Comparison of ENCODE assay signal across 3 fruit fly cellular contexts in genomic region chr2L:7941954-7942353, dm6.
TF ChIP-seq lines count a peak whose summit lies in the region.

No protein-coding gene starts in this region.

- no peak for TF ChIP-seq CTCF in whole organism, embryonic (GFP tag; optimal IDR thresholded peaks at IDR 0.05; lab: Kevin White, UChicago)

TF ChIP-seq in whole organism, embryonic, 481 proteins besides CTCF, POLR2A, EP300 and RAD21:
- no peak for TF ChIP-seq onecut (GFP tag; IDR thresholded peaks at IDR 0.05; lab: Robert Waterston, UW)
- TF ChIP-seq lab (GFP tag; optimal IDR thresholded peaks at IDR 0.05; lab: Kevin White, UChicago): peak; percentile 47
- TF ChIP-seq bbx (GFP tag; IDR thresholded peaks at IDR 0.05; lab: Robert Waterston, UW; ENCODE audit: partially characterized antibody): no peak
- peak; percentile 61 for TF ChIP-seq Ets65A (GFP tag; lab: Kevin White, UChicago)
- 0 out of 2 replicates have a peak, but pooled peaks have one; percentile 16 for TF ChIP-seq CG14014 (GFP tag; IDR thresholded peaks at IDR 0.05; lab: Robert Waterston, UW)
- TF ChIP-seq CG16779 (GFP tag; IDR thresholded peaks at IDR 0.05; lab: Robert Waterston, UW): peak; percentile 15; the same call in 1 of the 2 replicates
- TF ChIP-seq CG10321 (GFP tag; IDR thresholded peaks at IDR 0.05; lab: Robert Waterston, UW): 0 out of 2 replicates have a peak, but pooled peaks have one; percentile 30
- TF ChIP-seq CG18599 (GFP tag; optimal IDR thresholded peaks at IDR 0.05; lab: Kevin White, UChicago): peak; percentile 13
- TF ChIP-seq Dbx (GFP tag; IDR thresholded peaks at IDR 0.05; lab: Robert Waterston, UW): 0 out of 3 replicates have a peak, but pooled peaks have one; percentile 31
- TF ChIP-seq CG11247 (GFP tag; IDR thresholded peaks at IDR 0.05; lab: Robert Waterston, UW): peak; percentile 9; the same call in 1 of the 2 replicates
- 0 out of 2 replicates have a peak, but pooled peaks have one; percentile 12 for TF ChIP-seq seq (GFP tag; IDR thresholded peaks at IDR 0.05; lab: Robert Waterston, UW)
- peak; percentile 27 for TF ChIP-seq CG15514 (GFP tag; optimal IDR thresholded peaks at IDR 0.05; lab: Kevin White, UChicago)
- TF ChIP-seq pan (optimal IDR thresholded peaks at IDR 0.05; lab: Kevin White, UChicago): no peak
- TF ChIP-seq pan (GFP tag; optimal IDR thresholded peaks at IDR 0.05 in 1 of 2, IDR thresholded peaks at IDR 0.05 in 1 of 2): peak in 1 of 2 experiments; percentile 6
- peak; percentile 10 for TF ChIP-seq cwo (GFP tag; optimal IDR thresholded peaks at IDR 0.05; lab: Kevin White, UChicago)
- peak; percentile 22; the same call in 1 of the 2 replicates for TF ChIP-seq Rfx (GFP tag; IDR thresholded peaks at IDR 0.05; lab: Robert Waterston, UW)
- peak; percentile 53; the same call in 1 of the 2 replicates for TF ChIP-seq Atf6 (GFP tag; IDR thresholded peaks at IDR 0.05; lab: Robert Waterston, UW)
- TF ChIP-seq inv (GFP tag; IDR thresholded peaks at IDR 0.05; lab: Robert Waterston, UW; ENCODE audit: partially characterized antibody): no peak
- peak; percentile 21 for TF ChIP-seq caup (GFP tag; optimal IDR thresholded peaks at IDR 0.05; lab: Kevin White, UChicago; ENCODE audit: severe bottlenecking)
- TF ChIP-seq gem (tag; optimal IDR thresholded peaks at IDR 0.05; lab: Kevin White, UChicago): peak; percentile 17
- no peak for TF ChIP-seq Sox100B (GFP tag; optimal IDR thresholded peaks at IDR 0.05; lab: Kevin White, UChicago)
- peak; percentile 52; the same call in 1 of the 2 replicates for TF ChIP-seq Awh (GFP tag; IDR thresholded peaks at IDR 0.05; lab: Robert Waterston, UW)
- TF ChIP-seq crp (GFP tag; optimal IDR thresholded peaks at IDR 0.05; lab: Kevin White, UChicago): no peak
- TF ChIP-seq CG2120 (GFP tag; optimal IDR thresholded peaks at IDR 0.05; lab: Kevin White, UChicago): peak; percentile 45
- no peak for TF ChIP-seq PHDP (tag; optimal IDR thresholded peaks at IDR 0.05; lab: Kevin White, UChicago)
- TF ChIP-seq chinmo (GFP tag; IDR thresholded peaks at IDR 0.05; lab: Robert Waterston, UW; ENCODE audit: partially characterized antibody): 0 out of 4 replicates have a peak, but pooled peaks have one; percentile 29

TF ChIP-seq in whole organism, prepupa, 60 proteins besides CTCF, POLR2A, EP300 and RAD21:
- TF ChIP-seq fkh (GFP tag; optimal IDR thresholded peaks at IDR 0.05; lab: Kevin White, UChicago): peak; percentile 51
- no peak for TF ChIP-seq dac (GFP tag; optimal IDR thresholded peaks at IDR 0.05; lab: Kevin White, UChicago)
- no peak for TF ChIP-seq Hr39 (GFP tag; optimal IDR thresholded peaks at IDR 0.05; lab: Kevin White, UChicago)
TF ChIP-seq in whole organism, prepupa: peak in this region for 1.

TF ChIP-seq in whole organism, wandering third instar larva, 38 proteins besides CTCF, POLR2A, EP300 and RAD21:
- TF ChIP-seq Hr83 (GFP tag; optimal IDR thresholded peaks at IDR 0.05; lab: Kevin White, UChicago; ENCODE audit: poor library complexity, severe bottlenecking) (peak; percentile 11), jim (GFP tag; optimal IDR thresholded peaks at IDR 0.05; lab: Kevin White, UChicago) (no peak)

Comparison
In these comparisons a context has a peak if more than half of its experiments do, and no peak if none do; other contexts are left out.
1. Of the 7 proteins assayed by ChIP-seq in both whole organism, embryonic and whole organism, prepupa: peak only in whole organism, embryonic: CG16779; only in whole organism, prepupa: none; in both: none; in neither: 6.